Fruit fly (Drosophila melanogaster): Measurements from ENCODE around the gene SPoCk.

SPoCk gene

DNA sequence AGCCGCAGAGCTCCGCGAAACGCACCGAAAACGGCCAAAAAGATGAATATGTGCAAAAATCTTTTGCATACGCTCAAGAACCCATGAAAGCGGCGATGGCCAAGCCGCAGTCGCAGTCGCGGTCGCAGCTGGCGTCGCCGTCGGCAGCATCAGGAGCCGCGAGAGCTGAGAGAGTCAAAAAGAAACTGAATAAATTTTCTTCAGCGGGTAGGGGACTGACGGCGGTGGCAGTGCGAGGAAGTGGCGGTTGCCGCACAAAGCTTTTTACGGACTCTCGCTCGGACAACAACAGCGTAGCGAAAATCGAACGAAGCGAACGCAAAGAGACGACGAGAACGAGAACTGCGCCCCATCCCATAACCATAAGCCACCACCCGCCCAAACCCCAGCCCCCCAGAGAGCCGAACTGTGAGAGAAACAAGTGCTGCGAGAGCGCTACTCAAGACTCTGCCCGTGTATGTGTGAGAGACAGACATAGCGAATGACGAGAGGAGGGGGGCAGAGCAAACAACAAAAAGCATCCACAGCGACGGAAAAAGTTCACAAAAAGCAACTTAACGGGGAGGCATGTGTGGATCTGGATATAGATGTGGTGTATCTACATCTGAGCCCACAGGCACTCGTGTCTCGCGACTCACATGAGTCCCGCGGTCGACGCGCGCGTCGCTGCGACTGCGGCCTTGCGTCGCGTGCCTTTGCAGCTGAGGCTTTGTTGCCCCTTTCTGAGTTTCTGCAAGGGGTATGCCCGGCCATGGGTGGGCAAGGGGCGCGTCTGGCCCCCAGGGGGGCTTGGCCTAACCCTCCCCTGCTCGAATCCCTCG, 86.1 kb downstream of the SPoCk start, which contains the start of gene jim:
TSS of gene jim (minus strand) at position 51 of the 821 bp plus-strand sequence.
- TF ChIP-seq CG8478 (optimal IDR thresholded peaks at IDR 0.05) (no peak), CTCF (optimal IDR thresholded peaks at IDR 0.05) (no peak)

DNA sequence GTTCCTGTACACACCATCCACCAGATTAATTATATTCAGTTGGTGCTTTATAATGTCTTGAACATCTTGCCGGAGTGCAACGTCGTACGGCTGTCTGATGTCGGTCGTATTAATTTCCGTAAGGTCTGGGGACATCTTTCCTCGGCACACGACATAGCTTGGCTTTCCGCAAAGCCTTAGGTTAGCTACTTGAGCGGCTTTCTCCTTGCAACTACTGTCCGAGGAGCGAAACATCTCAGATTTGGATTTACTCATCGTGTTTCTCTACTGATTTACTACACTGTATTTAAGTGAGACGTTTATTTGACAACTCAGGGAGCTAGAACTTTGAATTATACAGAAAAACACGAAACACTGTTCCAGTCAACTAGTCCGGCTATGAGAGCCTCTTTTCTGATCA, 87.5 kb downstream of the SPoCk start, which contains the start of the genes CG11226 and CG45428:
TSS of gene CG11226 (plus strand) at position 301 of the 400 bp plus-strand sequence.
TSS of gene CG45428 (minus strand) at position 303 of the 400 bp plus-strand sequence.
- no peak for TF ChIP-seq CTCF (optimal IDR thresholded peaks at IDR 0.05)
- no peak for TF ChIP-seq CG8478 (optimal IDR thresholded peaks at IDR 0.05)
